Fruit fly (Drosophila melanogaster) whole organism, embryonic: Measurements from ENCODE around the gene CG31883.

Experiments used
- Abd-B ChIP-seq: fragments of 200-800 bp; sonication (Bioruptor generic); optimal IDR thresholded peaks from 2 replicates; lab custom pipeline; 2018; ENCODE audit warnings: missing biosample characterization, mild to moderate bottlenecking, missing genetic modification characterization, moderate library complexity
- CG13424 ChIP-seq: fragments of 200-800 bp; sonication (Bioruptor generic); optimal IDR thresholded peaks from 2 replicates; lab custom pipeline; 2019; ENCODE audit warnings: missing biosample characterization, mild to moderate bottlenecking, missing genetic modification characterization, moderate library complexity
- CG17186 ChIP-seq: fragments of 200-800 bp; sonication (Bioruptor generic); optimal IDR thresholded peaks from 3 replicates; lab custom pipeline; 2017; ENCODE audit warnings: missing biosample characterization, missing genetic modification reagents, missing genetic modification characterization
- CG3995 ChIP-seq: fragments of 200-800 bp; sonication (Bioruptor generic); optimal IDR thresholded peaks from 3 replicates; lab custom pipeline; 2016; ENCODE audit warnings: missing biosample characterization, missing genetic modification characterization
- CG4424 ChIP-seq: fragments of 200-800 bp; sonication (Bioruptor generic); optimal IDR thresholded peaks from 3 replicates; lab custom pipeline; 2016; ENCODE audit warnings: missing biosample characterization, missing genetic modification characterization
- CG6689 ChIP-seq: fragments of 200-800 bp; sonication (Bioruptor generic); IDR thresholded peaks from 2 replicates; pipeline ENCODE4 v1.3.6; 2022; ENCODE audit warnings: missing biosample characterization, missing genetic modification characterization
- Optix ChIP-seq: fragments of 200-800 bp; sonication (Bioruptor generic); IDR thresholded peaks from 3 replicates; pipeline ENCODE4 v1.3.6; 2022; ENCODE audit warnings: missing biosample characterization, missing genetic modification characterization
- p53 ChIP-seq: fragments of 200-800 bp; sonication (Bioruptor generic); optimal IDR thresholded peaks from 2 replicates; lab custom pipeline; 2016; ENCODE audit warnings: missing biosample characterization, missing genetic modification characterization
- zen2 ChIP-seq: fragments of 200-800 bp; sonication (Bioruptor generic); IDR thresholded peaks from 3 replicates; pipeline ENCODE4 v1.3.6; 2022; ENCODE audit warnings: missing biosample characterization, missing genetic modification characterization; ENCODE audit not compliant: partially characterized antibody

dm6 chr2L:9550880-9551279 is 22.6 kb downstream of the CG31883 start:
- no peak for TF ChIP-seq CG4424 (GFP tag; lab: Kevin White, UChicago)
- TF ChIP-seq CG6689 (GFP tag; lab: Robert Waterston, UW) = no peak
- TF ChIP-seq CG3995 (GFP tag; lab: Kevin White, UChicago) = no peak
- no peak for TF ChIP-seq Optix
- TF ChIP-seq zen2 (GFP tag; lab: Robert Waterston, UW) = no peak
- no peak for TF ChIP-seq CG17186 (GFP tag; lab: Kevin White, UChicago)
- no peak for TF ChIP-seq Abd-B (GFP tag; lab: Kevin White, UChicago)
- TF ChIP-seq p53 (GFP tag; lab: Kevin White, UChicago) = no peak
- TF ChIP-seq CG13424 = no peak
